Worm (Caenorhabditis elegans) whole organism, young adult: ENCODE measurements around the gene aexr-3.

Experiments used
- B0261.1 ChIP-seq: sonication (generic microtip); optimal IDR thresholded peaks from 2 replicates; lab custom pipeline; 2016; ENCODE audit warnings: mild to moderate bottlenecking, missing genetic modification characterization, moderate library complexity, missing compliant biosample characterization
- C06A6.2 ChIP-seq: fragments of 200-800 bp; sonication (Bioruptor generic); conservative IDR thresholded peaks from 2 replicates; pipeline ENCODE4 v1.3.6; 2022; ENCODE audit warnings: missing genetic modification characterization, missing compliant biosample characterization
- C17E4.6 ChIP-seq: fragments of 200-800 bp; sonication (Bioruptor generic); IDR thresholded peaks from 2 replicates; pipeline ENCODE4 v1.3.6; 2022; ENCODE audit warnings: missing genetic modification reagents, missing genetic modification characterization, missing compliant biosample characterization
- F23B12.7 ChIP-seq: sonication (generic microtip); optimal IDR thresholded peaks from 2 replicates; lab custom pipeline; 2017; ENCODE audit warnings: missing genetic modification characterization, mild to moderate bottlenecking, missing compliant biosample characterization, antibody characterized with exemption, moderate library complexity; ENCODE audit not compliant: insufficient read depth
- F37B4.10 ChIP-seq: fragments of 200-800 bp; sonication (Bioruptor generic); IDR thresholded peaks from 2 replicates; pipeline ENCODE4 v1.3.6; 2022; ENCODE audit warnings: missing genetic modification characterization, missing compliant biosample characterization
- K11D2.4 ChIP-seq: fragments of 200-800 bp; sonication (Bioruptor generic); IDR thresholded peaks from 2 replicates; pipeline ENCODE4 v1.3.6; 2022; ENCODE audit warnings: missing genetic modification reagents, missing genetic modification characterization, missing compliant biosample characterization
- K12H6.12 ChIP-seq: fragments of 200-800 bp; sonication (Bioruptor generic); optimal IDR thresholded peaks from 2 replicates; lab custom pipeline; 2018; ENCODE audit warnings: mild to moderate bottlenecking, missing genetic modification characterization, missing compliant biosample characterization
- Y67H2A.10 ChIP-seq: fragments of 200-800 bp; sonication (Bioruptor generic); conservative IDR thresholded peaks from 2 replicates; pipeline ENCODE4 v1.3.6; 2022; ENCODE audit warnings: missing genetic modification reagents, missing genetic modification characterization, missing compliant biosample characterization
- Y95B8A.8 ChIP-seq: fragments of 200-800 bp; sonication (Bioruptor generic); IDR thresholded peaks from 2 replicates; pipeline ENCODE4 v1.3.6; 2022; ENCODE audit warnings: missing genetic modification reagents, missing genetic modification characterization, missing compliant biosample characterization
- attf-6 ChIP-seq: fragments of 200-800 bp; sonication (Bioruptor generic); IDR thresholded peaks from 2 replicates; pipeline ENCODE4 v1.3.6; 2022; ENCODE audit warnings: missing genetic modification reagents, missing genetic modification characterization, missing compliant biosample characterization
- bed-2 ChIP-seq: fragments of 200-800 bp; sonication (Bioruptor generic); IDR thresholded peaks from 2 replicates; pipeline ENCODE4 v1.3.6; 2022; ENCODE audit warnings: missing genetic modification reagents, missing genetic modification characterization, missing compliant biosample characterization
- ceh-100 ChIP-seq: fragments of 200-800 bp; sonication (Bioruptor generic); IDR thresholded peaks from 2 replicates; pipeline ENCODE4 v1.3.6; 2022; ENCODE audit warnings: missing genetic modification reagents, missing genetic modification characterization, missing compliant biosample characterization
- egl-18 ChIP-seq: fragments of 200-800 bp; sonication (Bioruptor generic); IDR thresholded peaks from 2 replicates; pipeline ENCODE4 v1.3.6; 2022; ENCODE audit warnings: missing genetic modification reagents, missing genetic modification characterization, missing compliant biosample characterization
- ekl-4 ChIP-seq: fragments of 200-800 bp; sonication (Bioruptor generic); IDR thresholded peaks from 2 replicates; pipeline ENCODE4 v1.3.6; 2022; ENCODE audit warnings: missing genetic modification reagents, missing genetic modification characterization, missing compliant biosample characterization
- him-1 ChIP-seq: sonication (generic microtip); optimal IDR thresholded peaks from 2 replicates; lab custom pipeline; 2016; ENCODE audit warnings: missing genotype, missing genetic modification reagents, missing genetic modification characterization, missing compliant biosample characterization
- hlh-26 ChIP-seq: fragments of 200-800 bp; sonication (Bioruptor generic); conservative IDR thresholded peaks from 2 replicates; pipeline ENCODE4 v1.3.6; 2022; ENCODE audit warnings: missing genetic modification reagents, missing genetic modification characterization, missing compliant biosample characterization
- lag-1 ChIP-seq: fragments of 200-800 bp; sonication (Bioruptor generic); IDR thresholded peaks from 2 replicates; pipeline ENCODE4 v1.3.6; 2022; ENCODE audit warnings: missing genetic modification reagents, missing genetic modification characterization, missing compliant biosample characterization
- let-607 ChIP-seq, 2 experiments: fragments of 200-800 bp in 1 of 2; sonication (Bioruptor generic) in 1 of 2; sonication (generic microtip) in 1 of 2; optimal IDR thresholded peaks; 2 replicates each; lab custom pipeline; 2016 to 2018; ENCODE audit warnings: mild to moderate bottlenecking in 2 of 2, missing compliant biosample characterization in 2 of 2, missing genetic modification characterization in 2 of 2, moderate library complexity in 2 of 2, missing genotype in 1 of 2
- lin-35 ChIP-seq, 3 experiments: fragments of 150-350 bp in 2 of 3; sonication (generic microtip) in 1 of 3; optimal IDR thresholded peaks; 2 replicates each; lab custom pipeline; 2014 to 2018; ENCODE audit warnings: missing biosample characterization in 3 of 3, missing genetic modification characterization in 3 of 3, missing genetic modification reagents in 3 of 3
- lin-40 ChIP-seq: sonication (generic microtip); optimal IDR thresholded peaks from 2 replicates; lab custom pipeline; 2016; ENCODE audit warnings: missing genetic modification characterization, mild to moderate bottlenecking, missing compliant biosample characterization, missing genotype, missing genetic modification reagents
- lir-1 ChIP-seq: fragments of 200-800 bp; sonication (Bioruptor generic); conservative IDR thresholded peaks from 2 replicates; pipeline ENCODE4 v1.3.6; 2022; ENCODE audit warnings: missing genetic modification reagents, missing genetic modification characterization, missing compliant biosample characterization
- madf-3 ChIP-seq: fragments of 200-800 bp; sonication (Bioruptor generic); IDR thresholded peaks from 2 replicates; pipeline ENCODE4 v1.3.6; 2022; ENCODE audit warnings: missing genetic modification reagents, missing genetic modification characterization, missing compliant biosample characterization
- madf-8 ChIP-seq: fragments of 200-800 bp; sonication (Bioruptor generic); conservative IDR thresholded peaks from 2 replicates; pipeline ENCODE4 v1.3.6; 2022; ENCODE audit warnings: missing genetic modification reagents, missing genetic modification characterization, missing compliant biosample characterization
- nhr-120 ChIP-seq: fragments of 200-800 bp; sonication (Bioruptor generic); IDR thresholded peaks from 2 replicates; pipeline ENCODE4 v1.3.6; 2022; ENCODE audit warnings: missing genetic modification characterization, missing compliant biosample characterization
- nhr-179 ChIP-seq: sonication (generic microtip); optimal IDR thresholded peaks from 2 replicates; lab custom pipeline; 2016; ENCODE audit warnings: mild to moderate bottlenecking, missing genetic modification characterization, missing compliant biosample characterization
- nhr-80 ChIP-seq: sonication (generic microtip); optimal IDR thresholded peaks from 2 replicates; lab custom pipeline; 2016; ENCODE audit warnings: missing genetic modification characterization, missing compliant biosample characterization
- nhr-90 ChIP-seq: sonication (generic microtip); optimal IDR thresholded peaks from 2 replicates; lab custom pipeline; 2016; ENCODE audit warnings: missing genotype, mild to moderate bottlenecking, missing genetic modification characterization, missing compliant biosample characterization
- rpc-1 ChIP-seq, 2 experiments: fragments of 150-350 bp in 1 of 2; sonication (generic microtip) in 1 of 2; optimal IDR thresholded peaks; 2 replicates each; lab custom pipeline; 2014 to 2018; ENCODE audit warnings: missing biosample characterization in 1 of 2, missing genetic modification characterization in 1 of 2, missing genetic modification reagents in 1 of 2, missing genotype in 1 of 2
- sea-2 ChIP-seq: fragments of 200-800 bp; sonication (Bioruptor generic); IDR thresholded peaks from 2 replicates; pipeline ENCODE4 v1.3.6; 2022; ENCODE audit warnings: missing genetic modification characterization, missing compliant biosample characterization
- somi-1 ChIP-seq: fragments of 200-800 bp; sonication (Bioruptor generic); optimal IDR thresholded peaks from 2 replicates; lab custom pipeline; 2018; ENCODE audit warnings: mild to moderate bottlenecking, missing genetic modification characterization, missing compliant biosample characterization
- zfh-2 ChIP-seq: fragments of 200-800 bp; sonication (Bioruptor generic); conservative IDR thresholded peaks from 2 replicates; pipeline ENCODE4 v1.3.6; 2022; ENCODE audit warnings: missing genetic modification reagents, missing genetic modification characterization, missing compliant biosample characterization
- ztf-18 ChIP-seq: sonication (generic microtip); optimal IDR thresholded peaks from 2 replicates; lab custom pipeline; 2016; ENCODE audit warnings: missing genotype, mild to moderate bottlenecking, missing genetic modification characterization, missing compliant biosample characterization
- ztf-22 ChIP-seq: fragments of 200-800 bp; sonication (Bioruptor generic); optimal IDR thresholded peaks from 2 replicates; lab custom pipeline; 2018; ENCODE audit warnings: mild to moderate bottlenecking, missing genetic modification characterization, moderate library complexity, missing compliant biosample characterization
- ztf-28 ChIP-seq: fragments of 200-800 bp; sonication (Bioruptor generic); IDR thresholded peaks from 2 replicates; pipeline ENCODE4 v1.3.6; 2022; ENCODE audit warnings: missing genetic modification reagents, missing genetic modification characterization, missing compliant biosample characterization
- ztf-6 ChIP-seq: fragments of 200-800 bp; sonication (Bioruptor generic); IDR thresholded peaks from 2 replicates; pipeline ENCODE4 v1.3.6; 2022; ENCODE audit warnings: missing genetic modification reagents, missing genetic modification characterization, missing compliant biosample characterization

Gene aexr-3

DNA sequence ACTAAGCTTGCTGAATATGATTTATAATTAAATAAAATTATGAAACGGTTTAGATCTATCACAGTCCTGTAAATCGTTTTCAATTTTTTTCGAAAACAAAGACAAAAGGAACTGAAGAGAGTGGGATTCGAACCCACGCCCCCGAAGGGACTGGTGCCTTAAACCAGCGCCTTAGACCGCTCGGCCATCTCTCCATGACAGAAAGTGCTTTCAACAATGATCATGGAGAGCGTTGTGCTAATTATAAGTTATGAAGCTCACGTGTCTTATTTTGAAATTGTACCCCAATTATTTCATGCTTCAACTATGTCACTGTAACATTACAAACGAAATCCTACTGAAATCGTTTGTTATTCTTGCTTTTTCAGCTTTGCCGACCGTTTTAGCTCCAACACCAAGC lies 5.2 kb downstream of the aexr-3 start (continued):
- TF ChIP-seq C17E4.6 (GFP tag; lab: Robert Waterston, UW) = no peak
- peak; percentile 65 for TF ChIP-seq B0261.1
- TF ChIP-seq bed-2 = no peak
- TF ChIP-seq attf-6 (GFP tag; lab: Robert Waterston, UW) = no peak
- TF ChIP-seq, all 124 proteins: peak for 8

DNA sequence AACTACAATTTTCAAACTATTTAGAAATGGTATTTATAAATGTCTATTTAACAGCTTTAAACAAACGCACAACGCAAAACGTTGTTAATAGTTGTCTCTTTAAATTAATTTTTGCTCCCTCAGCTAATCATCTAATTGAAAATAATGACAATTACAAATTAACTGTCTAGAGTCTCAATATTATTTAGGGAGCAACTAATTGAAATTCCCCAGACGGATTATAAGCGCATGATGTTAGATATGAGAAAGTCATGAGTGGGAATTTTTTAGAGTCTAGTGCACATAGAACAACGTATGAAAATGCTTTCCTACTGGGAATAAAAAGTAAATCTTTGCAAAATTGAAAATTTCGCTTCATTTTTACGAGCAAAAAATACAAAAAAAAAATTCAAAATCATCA lies 8.0 kb downstream of the aexr-3 start:
- no peak for TF ChIP-seq F23B12.7 (tag; lab: Kevin White, UChicago)
- no peak for TF ChIP-seq nhr-80
- no peak for TF ChIP-seq Y95B8A.8 (GFP tag; lab: Robert Waterston, UW)
- no peak for TF ChIP-seq ceh-100
- TF ChIP-seq nhr-120 = no peak
- no peak for TF ChIP-seq F37B4.10 (GFP tag; lab: Robert Waterston, UW)
- no peak for TF ChIP-seq B0261.1
- no peak for TF ChIP-seq somi-1
- no peak for TF ChIP-seq madf-3 (GFP tag; lab: Robert Waterston, UW)
- no peak for TF ChIP-seq C06A6.2 (GFP tag; lab: Robert Waterston, UW)
- no peak for TF ChIP-seq Y67H2A.10 (GFP tag; lab: Robert Waterston, UW)
- TF ChIP-seq lir-1 (GFP tag; lab: Robert Waterston, UW) = no peak
- no peak for TF ChIP-seq him-1 (tag; lab: Kevin White, UChicago)
- TF ChIP-seq madf-8 (GFP tag; lab: Robert Waterston, UW) = no peak
- no peak for TF ChIP-seq bed-2
- TF ChIP-seq sea-2 (GFP tag; lab: Robert Waterston, UW) = no peak
- no peak for TF ChIP-seq ztf-6 (GFP tag; lab: Robert Waterston, UW)
- TF ChIP-seq lag-1 = no peak
- no peak for TF ChIP-seq lin-35 (GFP tag; optimal IDR thresholded peaks at IDR 0.05; lab: Kevin White, UChicago)
- TF ChIP-seq, all 124 proteins: peak for 0

DNA sequence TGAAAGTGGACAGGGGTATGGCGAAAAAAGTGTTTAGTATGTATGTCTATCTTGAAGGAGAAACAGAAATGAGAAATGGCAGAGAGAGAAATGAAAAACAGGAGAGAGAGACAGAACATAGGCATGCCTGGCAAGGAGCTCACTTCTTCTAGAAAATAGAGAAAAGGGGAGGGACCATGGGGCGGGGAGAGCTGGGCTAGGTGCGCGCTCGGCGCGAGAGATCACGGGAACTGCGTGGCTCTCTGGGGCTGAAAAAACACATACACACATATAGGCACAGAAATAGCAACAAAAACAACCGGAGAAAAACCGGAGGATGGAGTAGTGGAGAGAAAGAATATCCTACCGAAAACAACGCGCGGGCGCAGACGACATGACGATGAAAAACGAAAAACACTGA lies 9.0 kb downstream of the aexr-3 start:
- TF ChIP-seq zfh-2 (GFP tag; lab: Robert Waterston, UW) = no peak
- TF ChIP-seq K12H6.12 (tag; lab: Kevin White, UChicago) = peak; percentile 54

DNA sequence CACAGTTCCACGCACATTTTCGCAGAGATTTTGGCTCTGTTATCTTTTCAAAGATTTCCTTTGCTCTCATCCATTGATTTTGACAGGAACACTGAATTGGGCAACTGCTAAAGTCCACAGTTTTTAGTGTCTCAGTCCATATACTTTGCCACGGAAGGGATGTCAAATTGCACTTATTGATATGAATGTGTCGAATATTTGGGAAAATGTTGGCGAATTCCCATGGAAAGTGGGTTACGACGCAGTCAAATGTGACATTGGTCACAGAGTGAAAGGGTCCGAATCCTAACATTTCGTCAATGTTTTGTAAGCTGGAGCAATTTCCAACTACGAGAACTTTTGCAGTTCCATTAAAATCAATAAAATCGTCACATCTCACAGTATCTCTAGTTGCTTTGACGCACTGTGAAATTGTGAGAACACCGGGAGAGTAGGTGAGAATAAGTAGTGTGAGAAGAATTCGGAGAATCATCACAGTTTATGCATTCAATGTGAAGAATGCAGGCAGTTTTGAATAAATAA lies 10.4 kb downstream of the aexr-3 start, which contains the start of gene trk-1:
trk-1 (minus strand) TSS at position 472 of the 522 bp plus-strand sequence.
- no peak for TF ChIP-seq ztf-22 (GFP tag; lab: Kevin White, UChicago)
- no peak for TF ChIP-seq let-607 (tag; optimal IDR thresholded peaks at IDR 0.05; lab: Kevin White, UChicago)
- no peak for TF ChIP-seq K11D2.4 (GFP tag; lab: Robert Waterston, UW)
- TF ChIP-seq ztf-18 = no peak
- TF ChIP-seq hlh-26 (GFP tag; lab: Robert Waterston, UW) = no peak
- TF ChIP-seq nhr-90 (tag; lab: Kevin White, UChicago) = no peak
- no peak for TF ChIP-seq ekl-4 (GFP tag; lab: Robert Waterston, UW)
- TF ChIP-seq egl-18 (GFP tag; lab: Robert Waterston, UW) = no peak
- no peak for TF ChIP-seq nhr-179 (tag; lab: Kevin White, UChicago)
- TF ChIP-seq rpc-1 (optimal IDR thresholded peaks at IDR 0.05; lab: Kevin White, UChicago) = no peak
- no peak for TF ChIP-seq rpc-1 (tag; optimal IDR thresholded peaks at IDR 0.05; lab: Kevin White, UChicago)
- no peak for TF ChIP-seq nhr-80
- TF ChIP-seq lin-40 (tag; lab: Kevin White, UChicago) = no peak
- no peak for TF ChIP-seq ztf-28 (GFP tag; lab: Robert Waterston, UW)
